Worm (Caenorhabditis elegans) whole organism, L1 larva: Measurements from ENCODE around the gene kin-2.

Source experiments
- lsy-2 ChIP-seq, 2 experiments: fragments of 150-350 bp; optimal IDR thresholded peaks; 2 replicates each; lab custom pipeline; 2014; ENCODE audit warnings: missing biosample characterization in 2 of 2, missing genetic modification characterization in 2 of 2
- nhr-71 ChIP-seq: sonication (generic microtip); optimal IDR thresholded peaks from 2 replicates; lab custom pipeline; 2016; ENCODE audit warnings: mild to moderate bottlenecking, missing genetic modification characterization, moderate library complexity, missing compliant biosample characterization
- nhr-85 ChIP-seq: sonication (generic microtip); peaks from one replicate; lab custom pipeline; 2016; ENCODE audit warnings: missing genetic modification characterization, inconsistent platforms, missing compliant biosample characterization
- sptf-1 ChIP-seq: fragments of 150-350 bp; optimal IDR thresholded peaks from 2 replicates; lab custom pipeline; 2014; ENCODE audit warnings: missing biosample characterization, missing genetic modification characterization

Gene kin-2

DNA sequence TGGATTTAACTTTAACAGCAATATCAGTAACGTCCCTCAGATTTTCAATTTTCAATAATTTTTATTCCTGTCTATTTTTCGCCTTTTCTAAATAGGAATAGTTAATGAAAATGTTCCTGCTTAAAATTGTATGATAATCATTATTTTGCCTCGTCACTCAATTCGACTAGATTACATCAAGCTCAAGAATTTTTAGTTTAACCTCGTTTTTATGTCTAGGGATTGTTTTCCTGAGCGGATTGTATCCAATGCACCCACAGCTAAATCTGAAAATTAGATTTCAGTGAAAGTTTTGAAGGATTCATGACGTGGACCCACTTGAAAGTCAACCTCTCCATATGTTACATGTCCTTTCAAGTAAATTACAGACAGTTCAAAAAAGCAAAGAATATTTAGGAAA is 54.0 kb downstream of the kin-2 start:
- TF ChIP-seq lsy-2 (tag; optimal IDR thresholded peaks at IDR 0.05; lab: Kevin White, UChicago) (no peak), nhr-71 (no peak), nhr-85 (no peak), sptf-1 (no peak)
